Worm (Caenorhabditis elegans): Measurements from ENCODE around the gene romo-1.

Gene romo-1

DNA sequence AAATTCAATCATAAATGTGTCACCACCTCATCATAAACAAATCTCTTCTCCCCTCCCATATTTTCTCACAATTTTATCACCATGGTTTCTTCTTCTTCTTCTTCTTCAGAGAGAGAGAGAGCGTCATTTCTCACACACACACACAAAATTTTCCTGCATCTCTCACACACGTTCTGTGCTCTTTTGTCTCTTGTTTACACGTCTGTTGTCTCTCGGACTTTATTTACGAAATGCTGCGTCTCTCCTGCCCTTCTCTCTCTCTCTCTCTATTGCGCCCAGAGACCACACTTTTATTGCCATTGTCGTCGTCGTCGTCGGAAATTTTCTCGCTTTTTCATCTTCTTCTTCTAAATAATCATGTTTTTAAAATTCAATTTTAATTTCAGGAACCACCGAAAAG is 42.5 kb downstream of the romo-1 start, which contains the start of gene lec-1 (continued):
- no peak for TF ChIP-seq tbx-9 (tag; optimal IDR thresholded peaks at IDR 0.05; ENCODE audit: borderline replicate concordance)
- TF ChIP-seq ekl-4 (GFP tag; IDR thresholded peaks at IDR 0.05): no peak
- no peak for TF ChIP-seq snpc-4 (GFP tag; optimal IDR thresholded peaks at IDR 0.05)
- peak in 2 of 4 experiments; percentile 0 to 8 for TF ChIP-seq snpc-4 (tag; optimal IDR thresholded peaks at IDR 0.05)
- TF ChIP-seq zfh-2 (GFP tag; conservative IDR thresholded peaks at IDR 0.05): no peak; the same call in 1 of the 2 replicates
- TF ChIP-seq F33H1.4 (GFP tag; IDR thresholded peaks at IDR 0.05): no peak
- TF ChIP-seq nhr-90 (tag; optimal IDR thresholded peaks at IDR 0.05): no peak
- TF ChIP-seq unc-130 (GFP tag; optimal IDR thresholded peaks at IDR 0.05): no peak
- no peak for TF ChIP-seq hlh-12 (tag; optimal IDR thresholded peaks at IDR 0.05)
- TF ChIP-seq ztf-6 (GFP tag; IDR thresholded peaks at IDR 0.05): no peak
- TF ChIP-seq repo-1 (tag; optimal IDR thresholded peaks at IDR 0.05): no peak
- TF ChIP-seq mxl-1 (tag; optimal IDR thresholded peaks at IDR 0.05): no peak
- no peak for TF ChIP-seq cebp-1 (GFP tag; IDR thresholded peaks at IDR 0.05)
- TF ChIP-seq cebp-1 (tag; optimal IDR thresholded peaks at IDR 0.05): peak; percentile 55
- no peak for TF ChIP-seq T07F8.4 (tag; optimal IDR thresholded peaks at IDR 0.05)
- no peak for TF ChIP-seq efl-1 (GFP tag; optimal IDR thresholded peaks at IDR 0.05)
- peak; percentile 1 for TF ChIP-seq lin-54 (GFP tag; optimal IDR thresholded peaks at IDR 0.05)
- no peak for TF ChIP-seq F37B4.10 (GFP tag; IDR thresholded peaks at IDR 0.05)
- TF ChIP-seq ZK185.1 (tag; optimal IDR thresholded peaks at IDR 0.05; ENCODE audit: poor library complexity, severe bottlenecking): peak; percentile 12
- TF ChIP-seq sdz-38 (tag; optimal IDR thresholded peaks at IDR 0.05): no peak

DNA sequence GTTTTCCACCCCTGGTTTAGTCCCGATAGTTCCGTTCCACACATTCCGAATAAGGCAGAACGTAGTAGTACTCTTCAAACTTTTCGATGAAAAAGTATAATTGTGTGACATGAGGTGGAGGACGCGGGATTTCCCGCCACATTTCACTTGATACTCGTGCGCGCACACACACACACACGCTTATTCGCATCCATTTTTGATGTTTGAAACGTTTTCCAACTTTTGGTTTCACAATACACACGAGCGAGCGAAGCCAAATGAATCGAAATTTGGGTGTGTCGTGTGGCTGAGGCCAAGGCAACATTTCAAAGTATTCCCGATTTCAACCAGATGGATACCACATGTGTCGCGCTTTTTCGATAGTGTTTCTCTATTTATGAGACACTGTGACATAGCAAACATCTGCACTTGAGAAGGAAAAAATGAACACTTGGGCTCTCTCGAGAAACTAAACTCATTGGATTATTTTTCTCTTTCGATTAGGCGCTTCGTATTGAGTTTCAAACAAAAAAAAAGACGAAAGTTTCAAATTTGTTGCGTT is 44.1 kb downstream of the romo-1 start:
- no peak for TF ChIP-seq cebp-1 (GFP tag; IDR thresholded peaks at IDR 0.05)
- TF ChIP-seq cebp-1 (tag; optimal IDR thresholded peaks at IDR 0.05): peak; percentile 60
- no peak for TF ChIP-seq D2030.7 (GFP tag; IDR thresholded peaks at IDR 0.05)

DNA sequence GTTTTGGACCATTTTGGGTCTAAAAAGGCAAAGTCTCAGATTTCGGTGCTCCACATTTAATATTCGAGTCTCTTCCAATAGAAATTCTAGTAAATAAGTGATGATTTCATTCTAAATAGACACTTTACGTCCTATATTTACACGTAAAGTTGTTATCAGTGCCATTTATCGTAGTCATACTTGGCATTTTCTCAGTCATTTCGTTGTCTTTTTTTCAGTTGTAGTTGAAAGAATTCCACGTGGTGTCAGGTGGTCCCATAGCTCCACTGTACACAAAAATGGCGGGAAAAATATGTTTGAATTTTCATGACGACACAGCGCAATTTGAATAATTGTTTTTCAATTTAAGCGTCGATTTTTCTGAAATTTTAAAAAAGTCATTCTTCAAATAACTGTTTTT is 47.3 kb downstream of the romo-1 start:
- TF ChIP-seq ceh-79 (tag; optimal IDR thresholded peaks at IDR 0.05): no peak
- no peak for TF ChIP-seq chd-7 (tag; optimal IDR thresholded peaks at IDR 0.05)
- TF ChIP-seq madf-3 (GFP tag; IDR thresholded peaks at IDR 0.05): no peak
- peak; percentile 50 for TF ChIP-seq nhr-80 (tag; optimal IDR thresholded peaks at IDR 0.05)
- TF ChIP-seq tbx-9 (tag; optimal IDR thresholded peaks at IDR 0.05; ENCODE audit: borderline replicate concordance): no peak
- peak; percentile 77 to 83 for TF ChIP-seq let-607 (tag; optimal IDR thresholded peaks at IDR 0.05)

DNA sequence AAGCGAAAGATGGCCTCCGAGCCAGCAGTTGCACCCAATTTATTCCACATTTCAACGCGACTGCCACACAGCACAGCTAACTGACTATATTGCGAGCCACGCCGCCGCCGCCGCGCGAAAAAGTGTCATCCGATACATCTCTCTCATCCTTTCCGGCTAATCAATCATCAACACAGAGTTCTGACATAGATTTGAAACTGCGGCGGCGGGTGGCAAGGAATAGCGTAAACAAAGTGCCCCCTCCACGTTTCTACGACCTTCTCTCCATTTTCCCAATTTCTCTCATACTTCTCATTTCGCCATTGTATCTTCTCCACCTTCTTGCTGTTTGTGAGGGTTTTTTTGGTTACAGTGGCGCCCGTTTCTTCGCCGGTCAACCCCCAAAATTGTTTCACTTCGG is 48.3 kb downstream of the romo-1 start:
- TF ChIP-seq mcd-1 (GFP tag; IDR thresholded peaks at IDR 0.05) (peak; percentile 33; the same call in 1 of the 2 replicates), madf-10 (tag; optimal IDR thresholded peaks at IDR 0.05) (peak; percentile 26), egrh-3 (GFP tag; IDR thresholded peaks at IDR 0.05) (peak; percentile 10; the same call in 1 of the 2 replicates), madf-3 (GFP tag; IDR thresholded peaks at IDR 0.05) (no peak), Y53G8AR.9 (GFP tag; conservative IDR thresholded peaks at IDR 0.05) (no peak), K12H6.12 (tag; optimal IDR thresholded peaks at IDR 0.05) (no peak), cebp-1 (GFP tag; IDR thresholded peaks at IDR 0.05) (no peak), cebp-1 (tag; optimal IDR thresholded peaks at IDR 0.05) (peak; percentile 10), B0261.1 (tag; optimal IDR thresholded peaks at IDR 0.05) (no peak), zfh-2 (GFP tag; conservative IDR thresholded peaks at IDR 0.05) (peak; percentile 67)

DNA sequence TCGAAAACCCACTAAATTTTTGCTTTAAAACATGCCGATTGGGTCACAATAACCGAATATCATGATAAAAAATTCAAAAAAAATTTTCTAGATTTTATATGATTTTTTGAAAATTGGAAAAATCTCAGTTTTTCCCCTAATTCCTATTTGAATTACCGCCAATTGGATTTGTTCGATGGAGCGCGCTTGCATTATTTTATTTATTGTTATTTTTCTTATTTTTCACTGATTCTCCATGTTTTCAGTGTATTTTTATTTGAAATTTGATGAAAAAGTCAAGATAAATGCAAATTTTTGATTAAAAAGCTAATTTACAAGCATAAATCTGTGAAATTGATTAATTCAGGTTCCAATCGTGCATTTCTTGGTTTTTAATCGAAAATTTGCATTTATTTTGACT is 49.6 kb downstream of the romo-1 start:
- TF ChIP-seq madf-6 (GFP tag; IDR thresholded peaks at IDR 0.05) (peak; percentile 29; the same call in 1 of the 2 replicates), cebp-2 (GFP tag; IDR thresholded peaks at IDR 0.05) (no peak), Y53G8AR.9 (GFP tag; conservative IDR thresholded peaks at IDR 0.05) (no peak), F23B12.7 (tag; optimal IDR thresholded peaks at IDR 0.05; ENCODE audit: insufficient read depth) (no peak), lin-54 (GFP tag; optimal IDR thresholded peaks at IDR 0.05) (peak; percentile 3), mcd-1 (GFP tag; IDR thresholded peaks at IDR 0.05) (peak; percentile 37; the same call in 1 of the 2 replicates), C17E4.6 (GFP tag; IDR thresholded peaks at IDR 0.05) (no peak)

Data from whole organism, young adult.